Worm (Caenorhabditis elegans): ENCODE results near the gene T01B6.1.

DNA sequence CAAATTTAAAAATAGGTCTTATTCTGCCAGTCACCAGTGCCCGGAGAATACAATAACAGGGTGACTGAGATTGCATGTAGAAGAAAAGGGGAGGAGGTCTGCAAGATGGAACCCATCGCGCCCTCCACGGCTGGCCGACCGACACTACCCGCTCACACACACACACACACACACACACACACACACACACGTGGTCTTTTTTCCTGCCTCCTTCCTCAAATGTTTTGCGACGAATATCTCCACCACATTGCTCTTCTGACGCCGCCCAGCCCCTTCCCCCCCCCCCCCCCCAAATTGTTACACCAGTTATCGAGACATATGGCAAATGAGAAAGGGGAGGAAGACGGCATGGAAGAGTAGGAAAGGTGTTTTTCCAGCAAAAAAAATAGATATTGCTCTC, 13.7 kb upstream of the T01B6.1 start:
- TF ChIP-seq unc-62 (GFP tag; optimal IDR thresholded peaks at IDR 0.05), result no peak
- no peak for TF ChIP-seq madf-8 (GFP tag; conservative IDR thresholded peaks at IDR 0.05)
- no peak for TF ChIP-seq nfyb-1 (GFP tag; IDR thresholded peaks at IDR 0.05)
- no peak for TF ChIP-seq pha-4 (tag; optimal IDR thresholded peaks at IDR 0.05)
- no peak for TF ChIP-seq attf-3 (GFP tag; conservative IDR thresholded peaks at IDR 0.05)
- TF ChIP-seq unc-130 (GFP tag; optimal IDR thresholded peaks at IDR 0.05), result no peak
- TF ChIP-seq lin-40 (tag; optimal IDR thresholded peaks at IDR 0.05), result no peak
- TF ChIP-seq ama-1 (optimal IDR thresholded peaks at IDR 0.05), result no peak
- no peak for TF ChIP-seq ama-1 (GFP tag; optimal IDR thresholded peaks at IDR 0.05)
- TF ChIP-seq ztf-6 (GFP tag; IDR thresholded peaks at IDR 0.05), result no peak
